Fruit fly (Drosophila melanogaster) whole organism, embryonic: ENCODE measurements around the gene Gbs-76A.

Source experiments
- Asciz ChIP-seq: fragments of 200-800 bp; sonication (Bioruptor generic); optimal IDR thresholded peaks from 2 replicates; lab custom pipeline; 2017; ENCODE audit warnings: missing biosample characterization, mild to moderate bottlenecking, missing genetic modification characterization, missing genetic modification reagents
- Atf3 ChIP-seq: fragments of 200-800 bp; sonication (Bioruptor generic); optimal IDR thresholded peaks from 3 replicates; lab custom pipeline; 2016; ENCODE audit warnings: missing biosample characterization, missing genetic modification characterization
- Blimp-1 ChIP-seq: fragments of 200-800 bp; sonication (Bioruptor generic); optimal IDR thresholded peaks from 3 replicates; lab custom pipeline; 2018; ENCODE audit warnings: missing biosample characterization, missing genetic modification characterization, mild to moderate bottlenecking, moderate library complexity, missing genetic modification reagents
- CG10147 ChIP-seq: fragments of 200-800 bp; sonication (Bioruptor generic); optimal IDR thresholded peaks from 2 replicates; lab custom pipeline; 2019; ENCODE audit warnings: missing biosample characterization, mild to moderate bottlenecking, missing genetic modification characterization, moderate library complexity
- CG1024 ChIP-seq: fragments of 200-800 bp; sonication (Bioruptor generic); IDR thresholded peaks from 2 replicates; pipeline ENCODE4 v1.3.6; 2022; ENCODE audit warnings: missing biosample characterization, missing genetic modification characterization
- CG10654 ChIP-seq: fragments of 200-800 bp; sonication (Bioruptor generic); optimal IDR thresholded peaks from 2 replicates; lab custom pipeline; 2016; ENCODE audit warnings: missing biosample characterization, missing genetic modification characterization
- CG13287 ChIP-seq: fragments of 200-800 bp; sonication (Bioruptor generic); IDR thresholded peaks from 2 replicates; pipeline ENCODE4 v1.3.6; 2022; ENCODE audit warnings: missing biosample characterization, missing genetic modification characterization; ENCODE audit not compliant: partially characterized antibody
- CG15601 ChIP-seq: fragments of 200-800 bp; sonication (Bioruptor generic); optimal IDR thresholded peaks from 3 replicates; lab custom pipeline; 2019; ENCODE audit warnings: missing biosample characterization, mild to moderate bottlenecking, missing genetic modification characterization, moderate library complexity
- CG17912 ChIP-seq: fragments of 200-800 bp; sonication (Bioruptor generic); optimal IDR thresholded peaks from 2 replicates; lab custom pipeline; 2018; ENCODE audit warnings: missing biosample characterization, mild to moderate bottlenecking, missing genetic modification characterization
- CG2712 ChIP-seq: fragments of 200-800 bp; optimal IDR thresholded peaks from 3 replicates; lab custom pipeline; 2019; ENCODE audit warnings: missing biosample characterization, mild to moderate bottlenecking, missing genetic modification characterization, moderate library complexity
- CG30020 ChIP-seq: fragments of 200-800 bp; optimal IDR thresholded peaks from 2 replicates; lab custom pipeline; 2019; ENCODE audit warnings: missing biosample characterization, mild to moderate bottlenecking, missing genetic modification characterization, moderate library complexity
- CG31441 ChIP-seq: fragments of 200-800 bp; sonication (Bioruptor generic); IDR thresholded peaks from 2 replicates; pipeline ENCODE4 v1.3.6; 2022; ENCODE audit warnings: missing biosample characterization, missing genetic modification characterization
- CG3163 ChIP-seq: fragments of 200-800 bp; sonication (Bioruptor generic); optimal IDR thresholded peaks from 3 replicates; lab custom pipeline; 2016; ENCODE audit warnings: missing biosample characterization, missing genetic modification characterization
- CG4404 ChIP-seq: fragments of 200-800 bp; sonication (Bioruptor generic); IDR thresholded peaks from 2 replicates; pipeline ENCODE4 v1.3.6; 2022; ENCODE audit warnings: missing biosample characterization, missing genetic modification characterization
- CG5245 ChIP-seq: fragments of 200-800 bp; sonication (Bioruptor generic); optimal IDR thresholded peaks from 3 replicates; lab custom pipeline; 2016; ENCODE audit warnings: missing biosample characterization, missing genetic modification characterization
- CG6854 ChIP-seq: fragments of 200-800 bp; sonication (Bioruptor generic); optimal IDR thresholded peaks from 3 replicates; lab custom pipeline; 2017; ENCODE audit warnings: missing biosample characterization, mild to moderate bottlenecking, missing genetic modification characterization
- CG7786 ChIP-seq: fragments of 200-800 bp; sonication (Bioruptor generic); optimal IDR thresholded peaks from 2 replicates; lab custom pipeline; 2016; ENCODE audit warnings: missing biosample characterization, missing genetic modification characterization
- CG8281 ChIP-seq: fragments of 200-800 bp; sonication (Bioruptor generic); optimal IDR thresholded peaks from 2 replicates; lab custom pipeline; 2018; ENCODE audit warnings: missing biosample characterization, mild to moderate bottlenecking, missing genetic modification characterization, moderate library complexity
- Dip2 ChIP-seq: fragments of 200-800 bp; sonication (Bioruptor generic); IDR thresholded peaks from 2 replicates; pipeline ENCODE4 v1.3.6; 2022; ENCODE audit warnings: missing biosample characterization, missing genetic modification characterization
- Kr ChIP-seq: fragments of 200-800 bp; sonication (Bioruptor generic); optimal IDR thresholded peaks from 2 replicates; lab custom pipeline; 2017; ENCODE audit warnings: missing biosample characterization, mild to moderate bottlenecking, missing genetic modification characterization
- Lpt ChIP-seq: fragments of >200 bp; optimal IDR thresholded peaks from 2 replicates; lab custom pipeline; 2018; ENCODE audit warnings: missing biosample characterization, missing genetic modification characterization
- MTF-1 ChIP-seq: fragments of 200-800 bp; sonication (Bioruptor generic); optimal IDR thresholded peaks from 2 replicates; lab custom pipeline; 2018; ENCODE audit warnings: missing biosample characterization, mild to moderate bottlenecking, missing genetic modification characterization, borderline replicate concordance
- Oli ChIP-seq: fragments of 200-800 bp; sonication (Bioruptor generic); optimal IDR thresholded peaks from 2 replicates; lab custom pipeline; 2018; ENCODE audit warnings: missing biosample characterization, mild to moderate bottlenecking, missing genetic modification characterization, moderate library complexity
- Ravus ChIP-seq: fragments of 200-800 bp; sonication (Bioruptor generic); IDR thresholded peaks from 2 replicates; pipeline ENCODE4 v1.3.6; 2022; ENCODE audit warnings: missing biosample characterization, missing genetic modification characterization
- Six4 ChIP-seq: fragments of 200-800 bp; sonication (Bioruptor generic); optimal IDR thresholded peaks from 2 replicates; lab custom pipeline; 2016; ENCODE audit warnings: missing biosample characterization, missing genetic modification characterization
- Xbp1 ChIP-seq: fragments of 200-800 bp; sonication (Bioruptor generic); optimal IDR thresholded peaks from 3 replicates; lab custom pipeline; 2016; ENCODE audit warnings: missing biosample characterization, mild to moderate bottlenecking, missing genetic modification characterization
- ab ChIP-seq: fragments of 200-800 bp; sonication (Bioruptor generic); optimal IDR thresholded peaks from 2 replicates; lab custom pipeline; 2016; ENCODE audit warnings: missing biosample characterization, missing genetic modification characterization
- ato ChIP-seq: fragments of 200-800 bp; sonication (Bioruptor generic); IDR thresholded peaks from 2 replicates; pipeline ENCODE4 v1.3.6; 2022; ENCODE audit warnings: missing biosample characterization, missing genetic modification characterization; ENCODE audit not compliant: partially characterized antibody
- az2 ChIP-seq: fragments of 200-800 bp; sonication (Bioruptor generic); optimal IDR thresholded peaks from 3 replicates; lab custom pipeline; 2016; ENCODE audit warnings: missing biosample characterization, missing genetic modification characterization
- br ChIP-seq: fragments of >200 bp; optimal IDR thresholded peaks from 2 replicates; lab custom pipeline; 2017
- cg ChIP-seq: fragments of 200-800 bp; sonication (Bioruptor generic); optimal IDR thresholded peaks from 3 replicates; lab custom pipeline; 2019; ENCODE audit warnings: missing biosample characterization, mild to moderate bottlenecking, missing genetic modification characterization, moderate library complexity
- corto ChIP-seq: fragments of 200-800 bp; sonication (Bioruptor generic); optimal IDR thresholded peaks from 2 replicates; lab custom pipeline; 2016; ENCODE audit warnings: missing biosample characterization, mild to moderate bottlenecking, missing genetic modification characterization, moderate library complexity
- emc ChIP-seq: fragments of 200-800 bp; sonication (Bioruptor generic); optimal IDR thresholded peaks from 2 replicates; lab custom pipeline; 2016; ENCODE audit warnings: missing biosample characterization, missing genetic modification characterization
- en ChIP-seq: fragments of 200-800 bp; sonication (Bioruptor generic); optimal IDR thresholded peaks from 2 replicates; lab custom pipeline; 2016; ENCODE audit warnings: missing biosample characterization, missing genetic modification characterization
- gem ChIP-seq: fragments of 200-800 bp; sonication (Bioruptor generic); optimal IDR thresholded peaks from 2 replicates; lab custom pipeline; 2019; ENCODE audit warnings: missing biosample characterization, mild to moderate bottlenecking, missing genetic modification characterization, moderate library complexity
- gt ChIP-seq: fragments of 200-800 bp; sonication (Bioruptor generic); IDR thresholded peaks from 2 replicates; pipeline ENCODE4 v1.3.6; 2022; ENCODE audit warnings: missing biosample characterization, missing genetic modification characterization
- hth ChIP-seq: fragments of >200 bp; optimal IDR thresholded peaks from 2 replicates; lab custom pipeline; 2017; ENCODE audit warnings: inconsistent platforms
- lmd ChIP-seq: fragments of 200-800 bp; sonication (Bioruptor generic); IDR thresholded peaks from 2 replicates; pipeline ENCODE4 v1.3.6; 2022; ENCODE audit warnings: missing biosample characterization, missing genetic modification characterization
- pnt ChIP-seq: fragments of 200-800 bp; sonication (Bioruptor generic); optimal IDR thresholded peaks from 3 replicates; lab custom pipeline; 2016; ENCODE audit warnings: missing biosample characterization, missing genetic modification characterization
- pum ChIP-seq: fragments of 200-800 bp; sonication (Bioruptor generic); optimal IDR thresholded peaks from 2 replicates; lab custom pipeline; 2016; ENCODE audit warnings: missing biosample characterization, missing genetic modification characterization
- row ChIP-seq: fragments of 200-800 bp; sonication (Bioruptor generic); IDR thresholded peaks from 3 replicates; pipeline ENCODE4 v1.3.6; 2022; ENCODE audit warnings: missing biosample characterization, missing genetic modification characterization
- scrt ChIP-seq: fragments of 200-800 bp; sonication (Bioruptor generic); optimal IDR thresholded peaks from 2 replicates; lab custom pipeline; 2018; ENCODE audit warnings: missing biosample characterization, mild to moderate bottlenecking, missing genetic modification characterization, moderate library complexity
- sima ChIP-seq: fragments of 200-800 bp; sonication (Bioruptor generic); optimal IDR thresholded peaks from 2 replicates; lab custom pipeline; 2016; ENCODE audit warnings: missing biosample characterization, missing genetic modification characterization
- tap ChIP-seq: fragments of 200-800 bp; optimal IDR thresholded peaks from 3 replicates; lab custom pipeline; 2019; ENCODE audit warnings: missing biosample characterization, mild to moderate bottlenecking, missing genetic modification characterization, moderate library complexity
- tin ChIP-seq: fragments of 200-800 bp; sonication (Bioruptor generic); optimal IDR thresholded peaks from 3 replicates; lab custom pipeline; 2016; ENCODE audit warnings: missing biosample characterization, missing genetic modification characterization
- tio ChIP-seq: fragments of 200-800 bp; sonication (Bioruptor generic); optimal IDR thresholded peaks from 2 replicates; lab custom pipeline; 2017; ENCODE audit warnings: missing biosample characterization, missing genetic modification characterization, inconsistent platforms
- twi ChIP-seq: fragments of 200-800 bp; optimal IDR thresholded peaks from 2 replicates; lab custom pipeline; 2019; ENCODE audit warnings: missing biosample characterization, mild to moderate bottlenecking, missing genetic modification characterization, moderate library complexity
- wek ChIP-seq: fragments of 200-800 bp; sonication (Bioruptor generic); optimal IDR thresholded peaks from 3 replicates; lab custom pipeline; 2018; ENCODE audit warnings: missing biosample characterization, mild to moderate bottlenecking, missing genetic modification characterization, moderate library complexity
- yki ChIP-seq: fragments of >200 bp; optimal IDR thresholded peaks from 3 replicates; lab custom pipeline; 2018
- zf30C ChIP-seq: fragments of 200-800 bp; sonication (Bioruptor generic); optimal IDR thresholded peaks from 3 replicates; lab custom pipeline; 2018; ENCODE audit warnings: missing biosample characterization, mild to moderate bottlenecking, missing genetic modification characterization

Gene Gbs-76A

DNA sequence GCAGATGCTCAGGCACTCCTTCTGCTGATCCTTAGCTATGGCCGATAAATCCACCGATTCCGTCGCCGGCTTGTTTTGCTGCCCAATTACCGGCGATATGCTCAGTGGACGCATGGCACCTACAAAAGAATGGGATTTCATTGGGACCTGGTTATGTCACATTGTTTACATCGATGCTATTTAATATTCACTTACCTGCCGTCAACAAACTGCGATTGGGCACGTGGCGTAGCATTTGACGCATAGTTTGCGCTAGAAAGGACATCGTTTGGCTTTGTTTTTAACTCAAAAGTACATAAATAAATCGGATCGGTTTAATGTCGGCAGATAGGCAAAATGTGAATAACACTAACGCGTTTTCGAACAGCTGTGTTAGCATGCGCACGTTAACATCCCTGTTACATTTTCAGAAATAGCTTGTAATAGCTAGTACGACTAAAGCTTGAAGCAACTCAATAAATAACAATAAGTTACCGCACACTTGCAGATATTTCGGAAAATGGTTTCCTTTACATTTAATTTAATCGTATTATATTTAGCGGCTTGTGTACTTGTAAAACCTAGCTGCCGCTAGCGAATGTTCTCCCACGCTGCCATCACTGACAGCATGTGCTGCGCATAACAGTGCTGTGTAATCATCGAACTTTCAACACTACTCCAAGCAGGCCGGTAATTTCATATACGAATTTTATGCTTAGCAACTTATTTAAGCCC is 37.7 kb downstream of the Gbs-76A start, which contains the start of the genes mRpL21 and rept (continued):
- TF ChIP-seq scrt (peak; percentile 42), Ravus (GFP tag; lab: Robert Waterston, UW) (no peak), CG3163 (GFP tag; lab: Kevin White, UChicago) (peak; percentile 53), twi (peak; percentile 81), Dip2 (GFP tag; lab: Robert Waterston, UW) (no peak), emc (GFP tag; lab: Kevin White, UChicago) (no peak), lmd (GFP tag; lab: Robert Waterston, UW) (peak; percentile 30; the same call in 1 of the 2 replicates), CG6854 (GFP tag; lab: Kevin White, UChicago) (no peak), row (GFP tag; lab: Robert Waterston, UW) (peak; percentile 86), br (lab: Kevin White, UChicago) (no peak), Atf3 (GFP tag; lab: Kevin White, UChicago) (no peak), yki (lab: Kevin White, UChicago) (no peak), az2 (peak; percentile 51), CG2712 (peak; percentile 35), Six4 (GFP tag; lab: Kevin White, UChicago) (peak; percentile 18), Oli (tag; lab: Kevin White, UChicago) (peak; percentile 10), CG30020 (tag; lab: Kevin White, UChicago) (peak; percentile 53), Asciz (no peak), tin (GFP tag; lab: Kevin White, UChicago) (peak; percentile 51), CG1024 (GFP tag; lab: Robert Waterston, UW) (no peak), MTF-1 (GFP tag; lab: Kevin White, UChicago) (no peak), pnt (GFP tag; lab: Kevin White, UChicago) (no peak), hth (no peak), Kr (GFP tag; lab: Kevin White, UChicago) (no peak), Lpt (GFP tag; lab: Kevin White, UChicago) (no peak), CG7786 (GFP tag; lab: Kevin White, UChicago) (peak; percentile 50), CG13287 (GFP tag; lab: Robert Waterston, UW) (peak; percentile 46; the same call in 1 of the 2 replicates), CG31441 (GFP tag; lab: Robert Waterston, UW) (no peak), CG15601 (peak; percentile 27), CG17912 (GFP tag; lab: Kevin White, UChicago) (no peak), tio (GFP tag; lab: Kevin White, UChicago) (no peak), Blimp-1 (GFP tag; lab: Kevin White, UChicago) (no peak), cg (no peak), ato (GFP tag; lab: Robert Waterston, UW) (no peak), CG8281 (tag; lab: Kevin White, UChicago) (no peak), CG10147 (GFP tag; lab: Kevin White, UChicago) (peak; percentile 42), gt (GFP tag; lab: Robert Waterston, UW) (no peak), en (GFP tag; lab: Kevin White, UChicago) (no peak), CG4404 (GFP tag; lab: Robert Waterston, UW) (no peak), CG5245 (peak; percentile 37), sima (GFP tag; lab: Kevin White, UChicago) (no peak), tap (peak; percentile 3), gem (peak; percentile 48), zf30C (GFP tag; lab: Kevin White, UChicago) (no peak), wek (GFP tag; lab: Kevin White, UChicago) (no peak), pum (GFP tag; lab: Kevin White, UChicago) (peak; percentile 22), Xbp1 (peak; percentile 48), CG10654 (GFP tag; lab: Kevin White, UChicago) (peak; percentile 17), corto (GFP tag; lab: Kevin White, UChicago) (no peak), ab (no peak)
